Worm (Caenorhabditis elegans) whole organism, late embryonic: ENCODE results near the gene F16G10.14.

Experiments
- C08G9.2 ChIP-seq: sonication (generic microtip); optimal IDR thresholded peaks from 2 replicates; lab custom pipeline; 2016; ENCODE audit warnings: mild to moderate bottlenecking, missing genetic modification characterization, moderate library complexity, missing compliant biosample characterization
- K02D7.2 ChIP-seq: sonication (generic microtip); optimal IDR thresholded peaks from 2 replicates; lab custom pipeline; 2017; ENCODE audit warnings: mild to moderate bottlenecking, missing genetic modification characterization, missing compliant biosample characterization
- ama-1 ChIP-seq: fragments of 150-350 bp; optimal IDR thresholded peaks from 2 replicates; lab custom pipeline; 2014
- ceh-18 ChIP-seq: sonication (generic microtip); optimal IDR thresholded peaks from 2 replicates; lab custom pipeline; 2016; ENCODE audit warnings: missing genetic modification characterization, missing compliant biosample characterization
- dmd-4 ChIP-seq: sonication (generic microtip); optimal IDR thresholded peaks from 2 replicates; lab custom pipeline; 2016; ENCODE audit warnings: borderline replicate concordance, missing genetic modification characterization, missing compliant biosample characterization
- fkh-10 ChIP-seq: fragments of 150-350 bp; optimal IDR thresholded peaks from 2 replicates; lab custom pipeline; 2014; ENCODE audit warnings: missing biosample characterization, missing genetic modification reagents, missing genetic modification characterization
- fkh-6 ChIP-seq: sonication (generic microtip); optimal IDR thresholded peaks from 2 replicates; lab custom pipeline; 2016; ENCODE audit warnings: missing genetic modification characterization, missing compliant biosample characterization
- hlh-30 ChIP-seq: sonication (generic microtip); optimal IDR thresholded peaks from 2 replicates; lab custom pipeline; 2017; ENCODE audit warnings: antibody characterized with exemption, missing genetic modification characterization, missing compliant biosample characterization; ENCODE audit not compliant: insufficient read depth
- nhr-11 ChIP-seq: fragments of 150-350 bp; optimal IDR thresholded peaks from 2 replicates; lab custom pipeline; 2014; ENCODE audit warnings: missing biosample characterization, missing genetic modification characterization
- npax-4 ChIP-seq: sonication (generic microtip); optimal IDR thresholded peaks from 2 replicates; lab custom pipeline; 2016; ENCODE audit warnings: missing genetic modification characterization, missing compliant biosample characterization
- tbx-2 ChIP-seq: sonication (generic microtip); optimal IDR thresholded peaks from 2 replicates; lab custom pipeline; 2016; ENCODE audit warnings: missing genetic modification characterization, missing compliant biosample characterization

ce11 chrII:2403984-2404383 is 5.2 kb upstream of the F16G10.14 start, which contains the start of gene F16G10.1:
- TF ChIP-seq ama-1 (lab: Kevin White, UChicago) (no peak), fkh-6 (no peak), hlh-30 (no peak), C08G9.2 (tag; lab: Kevin White, UChicago) (no peak), nhr-11 (tag; lab: Kevin White, UChicago) (no peak), dmd-4 (tag; lab: Kevin White, UChicago) (no peak), npax-4 (tag; lab: Kevin White, UChicago) (no peak), K02D7.2 (tag; lab: Kevin White, UChicago) (no peak), fkh-10 (GFP tag; lab: Kevin White, UChicago) (no peak), ceh-18 (tag; lab: Kevin White, UChicago) (no peak), tbx-2 (tag; lab: Kevin White, UChicago) (no peak)
